Worm (Caenorhabditis elegans): ENCODE measurements around the gene ZK512.1.

DNA sequence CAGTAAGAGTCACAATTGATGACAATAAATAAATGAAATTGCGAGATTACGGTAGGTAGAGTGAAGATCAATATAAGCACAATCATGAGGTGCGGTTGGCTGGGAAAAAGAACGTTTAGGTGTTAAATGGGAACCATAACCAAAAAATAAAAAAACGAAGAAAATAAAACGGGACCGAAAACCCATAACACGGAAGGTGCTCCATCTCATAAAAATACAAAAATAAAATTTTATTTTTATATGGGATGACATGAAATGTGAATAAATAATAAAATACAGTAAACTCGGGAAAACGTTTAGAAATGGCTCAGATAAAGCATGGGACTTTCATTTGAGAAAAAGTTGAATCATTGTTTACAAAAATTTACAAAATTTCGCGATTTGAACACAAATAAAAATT, 39.2 kb upstream of the ZK512.1 start, which contains the start of gene F02A9.7:
- TF ChIP-seq lin-39 (tag; optimal IDR thresholded peaks at IDR 0.05) (no peak), unc-62 (GFP tag; optimal IDR thresholded peaks at IDR 0.05) (no peak)

Data from whole organism, L2 larva.